Worm (Caenorhabditis elegans) whole organism, L4 larva: ENCODE results near the gene ctr-9.
A peak's percentile ranks its signal among the peaks of the same experiment; 100 is the strongest.

Experiments
- D1046.2 ChIP-seq: fragments of 200-800 bp; sonication (Bioruptor generic); IDR thresholded peaks from 2 replicates; pipeline ENCODE4 v1.3.6; 2022; ENCODE audit warnings: missing genetic modification characterization, missing compliant biosample characterization
- F26F4.8 ChIP-seq: fragments of 200-800 bp; sonication (Bioruptor generic); conservative IDR thresholded peaks from 2 replicates; pipeline ENCODE4 v1.3.6; 2022; ENCODE audit warnings: missing genetic modification characterization, missing compliant biosample characterization
- F37D6.2 ChIP-seq: sonication (generic microtip); optimal IDR thresholded peaks from 2 replicates; lab custom pipeline; 2016; ENCODE audit warnings: mild to moderate bottlenecking, missing genetic modification characterization, missing compliant biosample characterization
- F44E2.7 ChIP-seq: fragments of 200-800 bp; sonication (Bioruptor generic); IDR thresholded peaks from 2 replicates; pipeline ENCODE4 v2.1.2; 2022; ENCODE audit warnings: missing genetic modification characterization, missing compliant biosample characterization
- F49E8.2 ChIP-seq: sonication (generic microtip); optimal IDR thresholded peaks from 2 replicates; lab custom pipeline; 2016; ENCODE audit warnings: missing compliant biosample characterization, mild to moderate bottlenecking, missing genetic modification characterization, borderline replicate concordance
- T26A8.4 ChIP-seq: fragments of 200-800 bp; sonication (Bioruptor generic); IDR thresholded peaks from 2 replicates; pipeline ENCODE4 v1.3.6; 2022; ENCODE audit warnings: missing genetic modification characterization, missing compliant biosample characterization
- ZK546.5 ChIP-seq, 2 experiments: sonication (generic microtip); optimal IDR thresholded peaks; 2 replicates each; lab custom pipeline; 2017; ENCODE audit warnings: missing biosample characterization in 2 of 2, missing genetic modification characterization in 2 of 2
- aha-1 ChIP-seq: fragments of 150-350 bp; peaks from one replicate; lab custom pipeline; 2014; ENCODE audit warnings: missing biosample characterization, missing genetic modification characterization
- ama-1 ChIP-seq: fragments of 150-350 bp; optimal IDR thresholded peaks from 2 replicates; lab custom pipeline; 2014; ENCODE audit warnings: inconsistent platforms, mixed read lengths
- arid-1 ChIP-seq: fragments of 200-800 bp; sonication (Bioruptor generic); conservative IDR thresholded peaks from 2 replicates; pipeline ENCODE4 v1.3.6; 2022; ENCODE audit warnings: missing genetic modification reagents, missing genetic modification characterization, missing compliant biosample characterization
- ceh-20 ChIP-seq: fragments of 200-800 bp; sonication (Bioruptor generic); IDR thresholded peaks from 2 replicates; pipeline ENCODE4 v1.3.6; 2022; ENCODE audit warnings: missing genetic modification reagents, missing genetic modification characterization, missing compliant biosample characterization
- ceh-82 ChIP-seq: sonication (generic microtip); optimal IDR thresholded peaks from 2 replicates; lab custom pipeline; 2017; ENCODE audit warnings: missing biosample characterization, missing genetic modification characterization
- cey-2 ChIP-seq: sonication (generic microtip); optimal IDR thresholded peaks from 3 replicates; lab custom pipeline; 2017; ENCODE audit warnings: missing genetic modification characterization, mild to moderate bottlenecking, missing compliant biosample characterization, antibody characterized with exemption, borderline replicate concordance; ENCODE audit not compliant: insufficient read depth
- daf-16 ChIP-seq, 3 experiments: sonication (generic microtip); optimal IDR thresholded peaks; 2 replicates each; lab custom pipeline; 2016 to 2017; ENCODE audit warnings: missing genetic modification characterization in 3 of 3, missing genetic modification reagents in 3 of 3, mild to moderate bottlenecking in 2 of 3, missing compliant biosample characterization in 2 of 3, missing biosample characterization in 1 of 3, moderate library complexity in 1 of 3
- daf-19 ChIP-seq: fragments of 200-800 bp; sonication (Bioruptor generic); conservative IDR thresholded peaks from 2 replicates; pipeline ENCODE4 v1.3.6; 2022; ENCODE audit warnings: missing genetic modification characterization, missing compliant biosample characterization
- daf-8 ChIP-seq: fragments of 200-800 bp; sonication (Bioruptor generic); IDR thresholded peaks from 2 replicates; pipeline ENCODE4 v1.3.6; 2022; ENCODE audit warnings: missing genetic modification characterization, missing compliant biosample characterization
- dmd-6 ChIP-seq: fragments of 200-800 bp; sonication (Bioruptor generic); IDR thresholded peaks from 2 replicates; pipeline ENCODE4 v1.3.6; 2022; ENCODE audit warnings: missing genetic modification reagents, missing genetic modification characterization, missing compliant biosample characterization
- dmd-9 ChIP-seq: fragments of 200-800 bp; sonication (Bioruptor generic); IDR thresholded peaks from 2 replicates; pipeline ENCODE4 v1.3.6; 2022; ENCODE audit warnings: missing genetic modification reagents, missing genetic modification characterization, missing compliant biosample characterization
- dpl-1 ChIP-seq: fragments of 150-350 bp; optimal IDR thresholded peaks from 2 replicates; lab custom pipeline; 2014; ENCODE audit warnings: missing biosample characterization, missing genetic modification reagents, missing genetic modification characterization
- dve-1 ChIP-seq: sonication (generic microtip); optimal IDR thresholded peaks from 2 replicates; lab custom pipeline; 2017; ENCODE audit warnings: antibody characterized with exemption, mild to moderate bottlenecking, missing genetic modification characterization, missing compliant biosample characterization; ENCODE audit not compliant: insufficient read depth
- egl-27 ChIP-seq: sonication (generic microtip); optimal IDR thresholded peaks from 3 replicates; lab custom pipeline; 2017; ENCODE audit warnings: missing biosample characterization, missing genetic modification reagents, missing genetic modification characterization
- gei-8 ChIP-seq: fragments of 200-800 bp; sonication (Bioruptor generic); optimal IDR thresholded peaks from 2 replicates; lab custom pipeline; 2018; ENCODE audit warnings: mild to moderate bottlenecking, missing genetic modification characterization, missing compliant biosample characterization
- hlh-11 ChIP-seq: fragments of 200-800 bp; sonication (Bioruptor generic); optimal IDR thresholded peaks from 2 replicates; lab custom pipeline; 2018; ENCODE audit warnings: mild to moderate bottlenecking, missing genetic modification characterization, missing compliant biosample characterization
- hlh-30 ChIP-seq: sonication (generic microtip); optimal IDR thresholded peaks from 2 replicates; lab custom pipeline; 2017; ENCODE audit warnings: antibody characterized with exemption, mild to moderate bottlenecking, missing genetic modification characterization, missing compliant biosample characterization; ENCODE audit not compliant: insufficient read depth
- lin-1 ChIP-seq: fragments of 200-800 bp; sonication (Bioruptor generic); IDR thresholded peaks from 2 replicates; pipeline ENCODE4 v1.3.6; 2022; ENCODE audit warnings: missing genetic modification reagents, missing genetic modification characterization, missing compliant biosample characterization
- lin-13 ChIP-seq: fragments of 150-350 bp; optimal IDR thresholded peaks from 2 replicates; lab custom pipeline; 2014; ENCODE audit warnings: missing biosample characterization, missing genetic modification reagents, missing genetic modification characterization
- lin-38 ChIP-seq: fragments of 200-800 bp; sonication (Bioruptor generic); IDR thresholded peaks from 2 replicates; pipeline ENCODE4 v1.3.6; 2022; ENCODE audit warnings: missing genetic modification reagents, missing genetic modification characterization, missing compliant biosample characterization
- lsy-2 ChIP-seq, 2 experiments: fragments of 150-350 bp in 1 of 2; sonication (generic microtip) in 1 of 2; optimal IDR thresholded peaks; 2 replicates each; lab custom pipeline; 2014 to 2017; ENCODE audit warnings: missing biosample characterization in 2 of 2, missing genetic modification characterization in 2 of 2
- mdt-29 ChIP-seq: fragments of 200-800 bp; sonication (Bioruptor generic); IDR thresholded peaks from 2 replicates; pipeline ENCODE4 v1.3.6; 2022; ENCODE audit warnings: missing genetic modification reagents, missing genetic modification characterization, missing compliant biosample characterization
- mep-1 ChIP-seq: fragments of 150-350 bp; sonication (generic microtip); optimal IDR thresholded peaks from 3 replicates; lab custom pipeline; 2014; ENCODE audit warnings: missing biosample characterization, missing genetic modification characterization
- mes-2 ChIP-seq: sonication (generic microtip); optimal IDR thresholded peaks from 2 replicates; lab custom pipeline; 2016; ENCODE audit warnings: missing genotype, mild to moderate bottlenecking, missing genetic modification characterization, missing compliant biosample characterization; ENCODE audit not compliant: poor library complexity, severe bottlenecking
- mxl-3 ChIP-seq: fragments of 200-800 bp; sonication (Bioruptor generic); optimal IDR thresholded peaks from 2 replicates; lab custom pipeline; 2018; ENCODE audit warnings: mild to moderate bottlenecking, missing genetic modification characterization, missing compliant biosample characterization
- nhr-102 ChIP-seq: sonication (generic microtip); optimal IDR thresholded peaks from 2 replicates; lab custom pipeline; 2016; ENCODE audit warnings: mild to moderate bottlenecking, missing genetic modification characterization, moderate library complexity, missing compliant biosample characterization
- nhr-11 ChIP-seq: fragments of 150-350 bp; optimal IDR thresholded peaks from 2 replicates; lab custom pipeline; 2014; ENCODE audit warnings: missing biosample characterization, missing genetic modification characterization
- nhr-28 ChIP-seq: fragments of 150-350 bp; optimal IDR thresholded peaks from 2 replicates; lab custom pipeline; 2014; ENCODE audit warnings: missing biosample characterization, missing genetic modification characterization
- nhr-76 ChIP-seq: fragments of 150-350 bp; optimal IDR thresholded peaks from 2 replicates; lab custom pipeline; 2014; ENCODE audit warnings: missing biosample characterization, missing genetic modification characterization
- pha-4 ChIP-seq, 2 experiments: fragments of 150-350 bp in 1 of 2; fragments of 200-800 bp in 1 of 2; sonication (Bioruptor generic) in 1 of 2; IDR thresholded peaks in 1 of 2; optimal IDR thresholded peaks in 1 of 2; 2 replicates each; pipeline versions ENCODE4 v1.3.6 to Lab custom; 2014 to 2022; ENCODE audit warnings: missing genetic modification characterization in 2 of 2, missing genetic modification reagents in 2 of 2, missing biosample characterization in 1 of 2, missing compliant biosample characterization in 1 of 2
- php-3 ChIP-seq: fragments of 200-800 bp; sonication (Bioruptor generic); IDR thresholded peaks from 2 replicates; pipeline ENCODE4 v1.3.6; 2022; ENCODE audit warnings: missing genetic modification reagents, missing genetic modification characterization, missing compliant biosample characterization
- rbr-2 ChIP-seq: sonication (generic microtip); optimal IDR thresholded peaks from 2 replicates; lab custom pipeline; 2016; ENCODE audit warnings: missing genotype, missing genetic modification characterization, missing compliant biosample characterization
- saeg-2 ChIP-seq: fragments of 200-800 bp; sonication (Bioruptor generic); IDR thresholded peaks from 2 replicates; pipeline ENCODE4 v1.3.6; 2022; ENCODE audit warnings: missing genetic modification reagents, missing genetic modification characterization, missing compliant biosample characterization
- snpc-1.2 ChIP-seq: fragments of 200-800 bp; sonication (Bioruptor generic); IDR thresholded peaks from 2 replicates; pipeline ENCODE4 v1.3.6; 2022; ENCODE audit warnings: missing genetic modification reagents, missing genetic modification characterization, missing compliant biosample characterization
- snpc-4 ChIP-seq: fragments of 150-350 bp; optimal IDR thresholded peaks from 2 replicates; lab custom pipeline; 2014; ENCODE audit warnings: missing biosample characterization, missing genetic modification characterization
- spr-1 ChIP-seq: sonication (generic microtip); optimal IDR thresholded peaks from 2 replicates; lab custom pipeline; 2016; ENCODE audit warnings: mild to moderate bottlenecking, missing genetic modification characterization, missing compliant biosample characterization
- unc-130 ChIP-seq: sonication (generic microtip); optimal IDR thresholded peaks from 2 replicates; lab custom pipeline; 2016; ENCODE audit warnings: missing genetic modification reagents, missing genetic modification characterization, missing compliant biosample characterization
- unc-62 ChIP-seq, 3 experiments: fragments of 150-350 bp in 1 of 3; sonication (generic microtip); optimal IDR thresholded peaks in 2 of 3; peaks in 1 of 3; 1 replicate in 1 of 3; 2 replicates in 2 of 3; lab custom pipeline; 2014 to 2017; ENCODE audit warnings: missing biosample characterization in 3 of 3, missing genetic modification characterization in 3 of 3, missing genetic modification reagents in 3 of 3, missing genotype in 1 of 3
- vab-7 ChIP-seq: fragments of 200-800 bp; sonication (Bioruptor generic); IDR thresholded peaks from 2 replicates; pipeline ENCODE4 v1.3.6; 2022; ENCODE audit warnings: missing genetic modification reagents, missing genetic modification characterization, missing compliant biosample characterization
- ztf-7 ChIP-seq: fragments of 150-350 bp; optimal IDR thresholded peaks from 2 replicates; lab custom pipeline; 2014; ENCODE audit warnings: missing biosample characterization, missing genetic modification characterization

Gene ctr-9

DNA sequence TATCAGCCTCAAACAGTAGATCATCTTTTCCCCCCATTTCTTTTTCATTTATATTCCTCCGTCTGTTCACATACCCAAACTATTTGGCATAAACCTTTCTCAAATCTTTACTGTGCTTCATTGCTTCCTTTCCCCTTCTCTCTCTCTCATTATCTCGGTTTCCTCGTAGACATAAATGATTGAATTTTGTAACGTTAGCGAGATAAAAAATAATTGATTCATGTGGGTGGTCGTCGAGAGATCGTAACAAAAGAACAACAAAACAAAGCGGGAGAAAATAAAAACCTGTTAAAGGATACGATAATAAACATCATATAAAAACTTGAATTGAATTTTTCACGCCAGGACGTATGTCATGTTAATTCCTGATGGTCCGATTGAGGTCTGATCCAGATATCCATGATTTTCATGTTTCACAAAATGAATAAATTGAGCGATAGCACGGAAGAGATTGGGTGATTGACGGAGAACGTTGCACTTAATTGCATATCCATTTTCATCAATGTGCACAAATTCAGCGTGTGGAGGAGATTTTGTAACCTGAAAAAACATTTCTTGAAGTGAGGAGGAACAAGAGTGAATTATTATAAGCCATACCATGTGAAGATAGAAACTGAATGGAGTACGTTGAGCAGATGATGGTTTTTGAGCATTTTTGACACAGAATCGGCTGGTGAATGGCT, 28.3 kb upstream of the ctr-9 start:
- TF ChIP-seq F37D6.2 (tag; lab: Kevin White, UChicago) (no peak), rbr-2 (tag; lab: Kevin White, UChicago) (peak; percentile 10), mep-1 (tag; lab: Kevin White, UChicago) (no peak), nhr-102 (tag; lab: Kevin White, UChicago) (no peak), daf-16 (GFP tag; optimal IDR thresholded peaks at IDR 0.05; lab: Kevin White, UChicago) (no peak), daf-16 (tag; optimal IDR thresholded peaks at IDR 0.05; lab: Kevin White, UChicago) (peak; percentile 21), hlh-11 (no peak), mxl-3 (GFP tag; lab: Kevin White, UChicago) (no peak), dmd-9 (GFP tag; lab: Robert Waterston, UW) (no peak), nhr-76 (tag; lab: Kevin White, UChicago) (no peak), T26A8.4 (GFP tag; lab: Robert Waterston, UW) (no peak), ZK546.5 (tag; optimal IDR thresholded peaks at IDR 0.05; lab: Kevin White, UChicago) (no peak), dpl-1 (GFP tag; lab: Kevin White, UChicago) (no peak), lsy-2 (tag; optimal IDR thresholded peaks at IDR 0.05; lab: Kevin White, UChicago) (peak in 1 of 2 experiments; percentile 44), lin-1 (GFP tag; lab: Robert Waterston, UW) (no peak), ceh-20 (no peak), egl-27 (tag; lab: Kevin White, UChicago) (no peak), pha-4 (GFP tag; IDR thresholded peaks at IDR 0.05; lab: Robert Waterston, UW) (no peak), pha-4 (tag; optimal IDR thresholded peaks at IDR 0.05; lab: Kevin White, UChicago) (no peak), saeg-2 (GFP tag; lab: Robert Waterston, UW) (no peak), php-3 (GFP tag; lab: Robert Waterston, UW) (no peak), nhr-11 (no peak), mdt-29 (no peak; the same call in 1 of the 2 replicates), spr-1 (no peak), dve-1 (tag; lab: Kevin White, UChicago) (peak; percentile 6), F26F4.8 (GFP tag; lab: Robert Waterston, UW) (no peak), hlh-30 (tag; lab: Kevin White, UChicago) (peak; percentile 25), vab-7 (GFP tag; lab: Robert Waterston, UW) (no peak), D1046.2 (0 out of 2 replicates have a peak, but pooled peaks have one; percentile 9), daf-8 (GFP tag; lab: Robert Waterston, UW) (no peak), ama-1 (lab: Kevin White, UChicago) (no peak), F49E8.2 (tag; lab: Kevin White, UChicago) (no peak), unc-62 (GFP tag; optimal IDR thresholded peaks at IDR 0.05 in 1 of 2; lab: Kevin White, UChicago) (no peak), unc-62 (tag; optimal IDR thresholded peaks at IDR 0.05; lab: Kevin White, UChicago) (no peak), mes-2 (peak; percentile 13), aha-1 (tag; lab: Kevin White, UChicago) (no peak), gei-8 (GFP tag; lab: Kevin White, UChicago) (no peak), lin-13 (GFP tag; lab: Kevin White, UChicago) (no peak)

DNA sequence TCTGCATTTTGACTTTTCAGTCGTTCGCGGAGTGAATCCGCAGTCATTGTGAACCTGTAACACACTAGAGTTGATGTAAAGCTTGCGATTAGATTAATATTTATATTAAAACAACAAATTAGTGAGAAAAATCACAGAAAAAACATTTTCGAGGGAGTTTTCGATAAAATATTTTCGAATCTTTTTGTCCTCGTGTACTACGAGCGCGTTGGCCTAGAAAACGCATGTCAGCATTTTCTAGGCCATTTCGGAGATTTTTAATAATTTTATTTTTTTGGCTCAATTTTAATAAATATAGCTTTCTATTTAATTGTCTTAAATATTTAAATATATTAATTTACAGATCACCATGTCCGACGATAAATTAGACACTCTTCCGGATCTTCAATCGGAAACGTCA, 25.8 kb upstream of the ctr-9 start, which contains the start of gene B0464.9:
Gene B0464.9 (plus strand): TSS at position 344 of the 400 bp plus-strand sequence.
- TF ChIP-seq hlh-11: peak; percentile 16
- TF ChIP-seq daf-19 (GFP tag; lab: Robert Waterston, UW): no peak
- TF ChIP-seq ztf-7: no peak
- TF ChIP-seq mes-2: peak; percentile 96
- no peak for TF ChIP-seq snpc-1.2
- TF ChIP-seq cey-2 (tag; lab: Kevin White, UChicago): no peak
- no peak for TF ChIP-seq daf-16 (GFP tag; optimal IDR thresholded peaks at IDR 0.05; lab: Kevin White, UChicago)
- peak; percentile 14 for TF ChIP-seq daf-16 (tag; optimal IDR thresholded peaks at IDR 0.05; lab: Kevin White, UChicago)
- TF ChIP-seq arid-1 (GFP tag; lab: Robert Waterston, UW): no peak
- TF ChIP-seq snpc-4 (tag; lab: Kevin White, UChicago): no peak
- TF ChIP-seq F44E2.7 (GFP tag; lab: Robert Waterston, UW): no peak
- no peak for TF ChIP-seq php-3 (GFP tag; lab: Robert Waterston, UW)
- peak in 1 of 2 experiments; percentile 80 for TF ChIP-seq lsy-2 (tag; optimal IDR thresholded peaks at IDR 0.05; lab: Kevin White, UChicago)
- no peak for TF ChIP-seq nhr-11
- TF ChIP-seq unc-130 (GFP tag; lab: Kevin White, UChicago): peak; percentile 85
- TF ChIP-seq dmd-9 (GFP tag; lab: Robert Waterston, UW): no peak
- TF ChIP-seq nhr-28 (tag; lab: Kevin White, UChicago): peak; percentile 14
- peak; percentile 36 for TF ChIP-seq mep-1 (tag; lab: Kevin White, UChicago)
- TF ChIP-seq dmd-6 (GFP tag; lab: Robert Waterston, UW): peak; percentile 40
- peak; percentile 77 for TF ChIP-seq lin-38
- TF ChIP-seq ceh-82 (tag; lab: Kevin White, UChicago): no peak
